Fruit fly (Drosophila melanogaster) whole organism, embryonic: ENCODE measurements around the gene CG14102.

Experiments
- ATbp ChIP-seq: fragments of 200-800 bp; sonication (Bioruptor generic); optimal IDR thresholded peaks from 2 replicates; lab custom pipeline; 2017; ENCODE audit warnings: missing biosample characterization, mild to moderate bottlenecking, missing genetic modification characterization, missing genetic modification reagents
- Blimp-1 ChIP-seq: fragments of 200-800 bp; sonication (Bioruptor generic); optimal IDR thresholded peaks from 3 replicates; lab custom pipeline; 2018; ENCODE audit warnings: missing biosample characterization, missing genetic modification characterization, mild to moderate bottlenecking, moderate library complexity, missing genetic modification reagents
- CG11085 ChIP-seq: fragments of 200-800 bp; sonication (Bioruptor generic); IDR thresholded peaks from 2 replicates; pipeline ENCODE4 v1.3.6; 2022; ENCODE audit warnings: missing biosample characterization, missing genetic modification characterization
- CG12104 ChIP-seq: fragments of 200-800 bp; sonication (Bioruptor generic); optimal IDR thresholded peaks from 3 replicates; lab custom pipeline; 2016; ENCODE audit warnings: missing biosample characterization, missing genetic modification characterization
- CG1233 ChIP-seq: fragments of 200-800 bp; sonication (Bioruptor generic); optimal IDR thresholded peaks from 4 replicates; lab custom pipeline; 2018; ENCODE audit warnings: missing biosample characterization, mild to moderate bottlenecking, missing genetic modification characterization
- CG15269 ChIP-seq: fragments of 200-800 bp; sonication (Bioruptor generic); optimal IDR thresholded peaks from 2 replicates; lab custom pipeline; 2018; ENCODE audit warnings: missing biosample characterization, mild to moderate bottlenecking, missing genetic modification characterization, moderate library complexity
- CG15601 ChIP-seq: fragments of 200-800 bp; sonication (Bioruptor generic); optimal IDR thresholded peaks from 3 replicates; lab custom pipeline; 2019; ENCODE audit warnings: missing biosample characterization, mild to moderate bottlenecking, missing genetic modification characterization, moderate library complexity
- CG2120 ChIP-seq: fragments of 200-800 bp; sonication (Bioruptor generic); optimal IDR thresholded peaks from 3 replicates; lab custom pipeline; 2016; ENCODE audit warnings: missing biosample characterization, missing genetic modification characterization
- CG2678 ChIP-seq: fragments of 200-800 bp; sonication (Bioruptor generic); optimal IDR thresholded peaks from 3 replicates; lab custom pipeline; 2019; ENCODE audit warnings: missing biosample characterization, mild to moderate bottlenecking, missing genetic modification characterization, moderate library complexity
- CG30431 ChIP-seq: fragments of 200-800 bp; sonication (Bioruptor generic); optimal IDR thresholded peaks from 2 replicates; lab custom pipeline; 2017; ENCODE audit warnings: missing biosample characterization, missing genetic modification characterization
- CG31224 ChIP-seq: fragments of 200-800 bp; sonication (Bioruptor generic); IDR thresholded peaks from 2 replicates; pipeline ENCODE4 v1.3.6; 2022; ENCODE audit warnings: missing biosample characterization, missing genetic modification characterization
- CG32772 ChIP-seq: fragments of 200-800 bp; sonication (Bioruptor generic); IDR thresholded peaks from 2 replicates; pipeline ENCODE4 v1.3.6; 2022; ENCODE audit warnings: missing biosample characterization, missing genetic modification characterization
- CG3847 ChIP-seq: fragments of 200-800 bp; sonication (Bioruptor generic); IDR thresholded peaks from 2 replicates; pipeline ENCODE4 v1.3.6; 2022; ENCODE audit warnings: missing biosample characterization, missing genetic modification characterization
- CG4282 ChIP-seq: fragments of 200-800 bp; sonication (Bioruptor generic); optimal IDR thresholded peaks from 2 replicates; lab custom pipeline; 2016; ENCODE audit warnings: missing biosample characterization, missing genetic modification characterization
- CG4730 ChIP-seq: fragments of 200-800 bp; sonication (Bioruptor generic); IDR thresholded peaks from 2 replicates; pipeline ENCODE4 v1.3.6; 2022; ENCODE audit warnings: missing biosample characterization, missing genetic modification characterization
- CG5180 ChIP-seq: fragments of 200-800 bp; sonication (Bioruptor generic); optimal IDR thresholded peaks from 3 replicates; lab custom pipeline; 2017; ENCODE audit warnings: missing biosample characterization, missing genetic modification characterization, mild to moderate bottlenecking, moderate library complexity, missing genetic modification reagents
- CG6272 ChIP-seq: fragments of 200-800 bp; sonication (Bioruptor generic); IDR thresholded peaks from 2 replicates; pipeline ENCODE4 v1.3.6; 2022; ENCODE audit warnings: missing biosample characterization, missing genetic modification characterization
- CG6689 ChIP-seq: fragments of 200-800 bp; sonication (Bioruptor generic); IDR thresholded peaks from 2 replicates; pipeline ENCODE4 v1.3.6; 2022; ENCODE audit warnings: missing biosample characterization, missing genetic modification characterization
- CG8281 ChIP-seq: fragments of 200-800 bp; sonication (Bioruptor generic); optimal IDR thresholded peaks from 2 replicates; lab custom pipeline; 2018; ENCODE audit warnings: missing biosample characterization, mild to moderate bottlenecking, missing genetic modification characterization, moderate library complexity
- CG9437 ChIP-seq: fragments of 200-800 bp; sonication (Bioruptor generic); optimal IDR thresholded peaks from 2 replicates; lab custom pipeline; 2018; ENCODE audit warnings: missing biosample characterization, mild to moderate bottlenecking, missing genetic modification characterization
- CG9876 ChIP-seq: fragments of 200-800 bp; sonication (Bioruptor generic); optimal IDR thresholded peaks from 2 replicates; lab custom pipeline; 2016; ENCODE audit warnings: missing biosample characterization, missing genetic modification characterization
- Fer2 ChIP-seq: fragments of 200-800 bp; sonication (Bioruptor generic); optimal IDR thresholded peaks from 2 replicates; lab custom pipeline; 2018; ENCODE audit warnings: missing biosample characterization, mild to moderate bottlenecking, missing genetic modification characterization, moderate library complexity
- Gug ChIP-seq: fragments of 200-800 bp; sonication (Bioruptor generic); IDR thresholded peaks from 4 replicates; pipeline ENCODE4 v1.3.6; 2022; ENCODE audit warnings: missing biosample characterization, missing genetic modification characterization
- Hey ChIP-seq: fragments of 200-800 bp; sonication (Bioruptor generic); optimal IDR thresholded peaks from 3 replicates; lab custom pipeline; 2018; ENCODE audit warnings: missing biosample characterization, mild to moderate bottlenecking, missing genetic modification characterization
- Hmr ChIP-seq: fragments of 200-800 bp; sonication (Bioruptor generic); optimal IDR thresholded peaks from 3 replicates; lab custom pipeline; 2017; ENCODE audit warnings: mild to moderate bottlenecking, missing biosample characterization, missing genetic modification reagents, missing genetic modification characterization
- Optix ChIP-seq: fragments of 200-800 bp; sonication (Bioruptor generic); IDR thresholded peaks from 3 replicates; pipeline ENCODE4 v1.3.6; 2022; ENCODE audit warnings: missing biosample characterization, missing genetic modification characterization
- Pdp1 ChIP-seq, 2 experiments: fragments of 200-800 bp; sonication (Bioruptor generic); optimal IDR thresholded peaks; 3 replicates each; lab custom pipeline; 2016; ENCODE audit warnings: missing biosample characterization in 2 of 2, missing genetic modification characterization in 2 of 2, mild to moderate bottlenecking in 1 of 2, moderate library complexity in 1 of 2
- Sox100B ChIP-seq: fragments of 200-800 bp; sonication (Bioruptor generic); optimal IDR thresholded peaks from 3 replicates; lab custom pipeline; 2018; ENCODE audit warnings: missing biosample characterization, mild to moderate bottlenecking, missing genetic modification characterization
- Sry-δ ChIP-seq: fragments of 200-800 bp; sonication (Bioruptor generic); optimal IDR thresholded peaks from 2 replicates; lab custom pipeline; 2016; ENCODE audit warnings: missing biosample characterization, missing genetic modification characterization
- Ssrp ChIP-seq: fragments of 200-800 bp; sonication (Bioruptor generic); optimal IDR thresholded peaks from 2 replicates; lab custom pipeline; 2018; ENCODE audit warnings: missing biosample characterization, mild to moderate bottlenecking, missing genetic modification characterization, moderate library complexity
- Vsx1 ChIP-seq: fragments of 200-800 bp; sonication (Bioruptor generic); optimal IDR thresholded peaks from 2 replicates; lab custom pipeline; 2017; ENCODE audit warnings: missing biosample characterization, mild to moderate bottlenecking, missing genetic modification characterization, missing genetic modification reagents
- ap ChIP-seq: fragments of 200-800 bp; sonication (Bioruptor generic); IDR thresholded peaks from 2 replicates; pipeline ENCODE4 v1.3.6; 2022; ENCODE audit warnings: missing biosample characterization, missing genetic modification characterization
- bbx ChIP-seq: fragments of 200-800 bp; sonication (Bioruptor generic); IDR thresholded peaks from 2 replicates; pipeline ENCODE4 v1.3.6; 2022; ENCODE audit warnings: missing biosample characterization, missing genetic modification characterization; ENCODE audit not compliant: partially characterized antibody
- br ChIP-seq: fragments of >200 bp; optimal IDR thresholded peaks from 2 replicates; lab custom pipeline; 2017
- cad ChIP-seq: fragments of >200 bp; optimal IDR thresholded peaks from 2 replicates; lab custom pipeline; 2017; ENCODE audit warnings: missing biosample characterization, missing genetic modification characterization
- cato ChIP-seq: fragments of 200-800 bp; sonication (Bioruptor generic); optimal IDR thresholded peaks from 2 replicates; lab custom pipeline; 2016; ENCODE audit warnings: missing biosample characterization, missing genetic modification characterization, borderline replicate concordance
- esg ChIP-seq: fragments of 200-800 bp; sonication (Bioruptor generic); conservative IDR thresholded peaks from 2 replicates; pipeline ENCODE4 v1.3.6; 2022; ENCODE audit warnings: missing biosample characterization, missing genetic modification characterization
- ftz-f1 ChIP-seq: fragments of 200-800 bp; sonication (Bioruptor generic); optimal IDR thresholded peaks from 2 replicates; lab custom pipeline; 2016; ENCODE audit warnings: missing biosample characterization, missing genetic modification characterization
- hkb ChIP-seq, 2 experiments: fragments of 200-800 bp in 1 of 2; fragments of >200 bp in 1 of 2; sonication (Bioruptor generic) in 1 of 2; IDR thresholded peaks in 1 of 2; optimal IDR thresholded peaks in 1 of 2; 2 replicates each; pipeline versions ENCODE4 v1.3.6 to Lab custom; 2017 to 2022; ENCODE audit warnings: missing biosample characterization in 1 of 2, missing genetic modification characterization in 1 of 2
- ken ChIP-seq: fragments of 200-800 bp; sonication (Bioruptor generic); IDR thresholded peaks from 3 replicates; pipeline ENCODE4 v1.3.6; 2022; ENCODE audit warnings: missing biosample characterization, missing genetic modification characterization
- klu ChIP-seq: fragments of 200-800 bp; sonication (Bioruptor generic); IDR thresholded peaks from 2 replicates; pipeline ENCODE4 v1.3.6; 2022; ENCODE audit warnings: missing biosample characterization, missing genetic modification characterization
- lab ChIP-seq: fragments of 200-800 bp; sonication (Bioruptor generic); optimal IDR thresholded peaks from 3 replicates; lab custom pipeline; 2017; ENCODE audit warnings: missing biosample characterization, missing genetic modification characterization, mild to moderate bottlenecking, moderate library complexity, missing genetic modification reagents
- lilli ChIP-seq: fragments of 200-800 bp; sonication (Bioruptor generic); optimal IDR thresholded peaks from 3 replicates; lab custom pipeline; 2016; ENCODE audit warnings: missing biosample characterization, missing genetic modification characterization
- nau ChIP-seq: fragments of 200-800 bp; sonication (Bioruptor generic); optimal IDR thresholded peaks from 3 replicates; lab custom pipeline; 2017; ENCODE audit warnings: missing biosample characterization, mild to moderate bottlenecking, missing genetic modification characterization, missing genetic modification reagents
- onecut ChIP-seq: fragments of 200-800 bp; sonication (Bioruptor generic); IDR thresholded peaks from 2 replicates; pipeline ENCODE4 v1.3.6; 2022; ENCODE audit warnings: missing biosample characterization, missing genetic modification characterization
- p53 ChIP-seq: fragments of 200-800 bp; sonication (Bioruptor generic); optimal IDR thresholded peaks from 2 replicates; lab custom pipeline; 2016; ENCODE audit warnings: missing biosample characterization, missing genetic modification characterization
- pum ChIP-seq: fragments of 200-800 bp; sonication (Bioruptor generic); optimal IDR thresholded peaks from 2 replicates; lab custom pipeline; 2016; ENCODE audit warnings: missing biosample characterization, missing genetic modification characterization
- ranshi ChIP-seq: fragments of 200-800 bp; sonication (Bioruptor generic); IDR thresholded peaks from 2 replicates; pipeline ENCODE4 v1.3.6; 2022; ENCODE audit warnings: missing biosample characterization, missing genetic modification characterization
- tap ChIP-seq: fragments of 200-800 bp; optimal IDR thresholded peaks from 3 replicates; lab custom pipeline; 2019; ENCODE audit warnings: missing biosample characterization, mild to moderate bottlenecking, missing genetic modification characterization, moderate library complexity
- toy ChIP-seq: fragments of 200-800 bp; sonication (Bioruptor generic); IDR thresholded peaks from 2 replicates; pipeline ENCODE4 v1.3.6; 2022; ENCODE audit warnings: missing biosample characterization, missing genetic modification characterization
- unpg ChIP-seq: fragments of 200-800 bp; sonication (Bioruptor generic); optimal IDR thresholded peaks from 3 replicates; lab custom pipeline; 2018; ENCODE audit warnings: missing biosample characterization, mild to moderate bottlenecking, missing genetic modification characterization, moderate library complexity
- wor ChIP-seq: fragments of 200-800 bp; sonication (Bioruptor generic); IDR thresholded peaks from 2 replicates; pipeline ENCODE4 v1.3.6; 2022; ENCODE audit warnings: missing biosample characterization, missing genetic modification characterization

CG14102 gene

dm6 chr3L:19846960-19847359, 45.9 kb upstream of the CG14102 start (continued):
- TF ChIP-seq CG15269 (tag; lab: Kevin White, UChicago) (peak; percentile 27), lilli (GFP tag; lab: Kevin White, UChicago) (no peak), CG15601 (tag; lab: Kevin White, UChicago) (no peak), CG9876 (GFP tag; lab: Kevin White, UChicago) (no peak), esg (GFP tag; lab: Robert Waterston, UW) (no peak), br (lab: Kevin White, UChicago) (no peak), CG4282 (GFP tag; lab: Kevin White, UChicago) (no peak), Blimp-1 (GFP tag; lab: Kevin White, UChicago) (no peak), tap (tag; lab: Kevin White, UChicago) (peak; percentile 25), Fer2 (tag; lab: Kevin White, UChicago) (no peak), ftz-f1 (GFP tag; lab: Kevin White, UChicago) (no peak), CG32772 (GFP tag; lab: Robert Waterston, UW) (no peak), CG6689 (GFP tag; lab: Robert Waterston, UW) (no peak), Sox100B (no peak), ranshi (GFP tag; lab: Robert Waterston, UW) (no peak; the same call in 1 of the 2 replicates), bbx (GFP tag; lab: Robert Waterston, UW) (no peak), ap (GFP tag; lab: Robert Waterston, UW) (no peak), CG12104 (GFP tag; lab: Kevin White, UChicago) (no peak), unpg (peak; percentile 52), Gug (no peak), hkb (optimal IDR thresholded peaks at IDR 0.05; lab: Kevin White, UChicago) (no peak), hkb (GFP tag; IDR thresholded peaks at IDR 0.05; lab: Robert Waterston, UW) (peak; percentile 55; the same call in 1 of the 2 replicates), CG8281 (no peak), Hey (tag; lab: Kevin White, UChicago) (no peak), wor (GFP tag; lab: Robert Waterston, UW) (no peak), CG30431 (GFP tag; lab: Kevin White, UChicago) (no peak), lab (GFP tag; lab: Kevin White, UChicago) (peak; percentile 70), Optix (no peak), ken (GFP tag; lab: Robert Waterston, UW) (no peak), Vsx1 (GFP tag; lab: Kevin White, UChicago) (peak; percentile 63), Hmr (GFP tag; lab: Kevin White, UChicago) (peak; percentile 77), CG9437 (GFP tag; lab: Kevin White, UChicago) (no peak), onecut (GFP tag; lab: Robert Waterston, UW) (no peak), Sry-δ (GFP tag; lab: Kevin White, UChicago) (no peak), CG5180 (GFP tag; lab: Kevin White, UChicago) (peak; percentile 24), pum (no peak), CG2678 (tag; lab: Kevin White, UChicago) (peak; percentile 46), CG6272 (GFP tag; lab: Robert Waterston, UW) (no peak), cato (GFP tag; lab: Kevin White, UChicago) (no peak), CG3847 (GFP tag; lab: Robert Waterston, UW) (no peak), nau (GFP tag; lab: Kevin White, UChicago) (no peak), CG11085 (no peak), CG4730 (GFP tag; lab: Robert Waterston, UW) (no peak), Ssrp (no peak), cad (no peak), CG1233 (GFP tag; lab: Kevin White, UChicago) (peak; percentile 13), toy (no peak), Pdp1 (GFP tag; optimal IDR thresholded peaks at IDR 0.05; lab: Kevin White, UChicago) (no peak), p53 (GFP tag; lab: Kevin White, UChicago) (no peak), klu (GFP tag; lab: Robert Waterston, UW) (no peak), CG31224 (GFP tag; lab: Robert Waterston, UW) (no peak), CG2120 (GFP tag; lab: Kevin White, UChicago) (no peak), ATbp (GFP tag; lab: Kevin White, UChicago) (peak; percentile 85)
